Fruit fly (Drosophila melanogaster) whole organism, pupa: ENCODE data around the gene Rph.

Source experiments
- CG10348 ChIP-seq: fragments of 200-800 bp; sonication (Bioruptor generic); IDR thresholded peaks from 2 replicates; pipeline ENCODE4 v1.3.6; 2022; ENCODE audit warnings: missing biosample characterization, missing genetic modification characterization
- CG12605 ChIP-seq: fragments of 200-800 bp; sonication (Bioruptor generic); IDR thresholded peaks from 2 replicates; pipeline ENCODE4 v1.3.6; 2022; ENCODE audit warnings: missing biosample characterization, missing genetic modification characterization
- CG13204 ChIP-seq: fragments of 200-800 bp; sonication (Bioruptor generic); optimal IDR thresholded peaks from 2 replicates; lab custom pipeline; 2018; ENCODE audit warnings: missing biosample characterization, mild to moderate bottlenecking, missing genetic modification characterization, moderate library complexity
- CG14655 ChIP-seq: fragments of 200-800 bp; sonication (Bioruptor generic); optimal IDR thresholded peaks from 3 replicates; lab custom pipeline; 2017; ENCODE audit warnings: mild to moderate bottlenecking, missing biosample characterization, missing genetic modification reagents, missing genetic modification characterization
- CG15710 ChIP-seq: fragments of 200-800 bp; sonication (Bioruptor generic); optimal IDR thresholded peaks from 2 replicates; lab custom pipeline; 2018; ENCODE audit warnings: missing biosample characterization, mild to moderate bottlenecking, missing genetic modification characterization, moderate library complexity
- CG17806 ChIP-seq: fragments of 200-800 bp; sonication (Bioruptor generic); optimal IDR thresholded peaks from 2 replicates; lab custom pipeline; 2018; ENCODE audit warnings: missing biosample characterization, mild to moderate bottlenecking, missing genetic modification characterization, moderate library complexity
- CG32121 ChIP-seq: fragments of 200-800 bp; sonication (Bioruptor generic); IDR thresholded peaks from 2 replicates; pipeline ENCODE4 v1.3.6; 2022; ENCODE audit warnings: missing biosample characterization, missing genetic modification characterization
- CG34367 ChIP-seq: fragments of 200-800 bp; sonication (Bioruptor generic); optimal IDR thresholded peaks from 2 replicates; lab custom pipeline; 2018; ENCODE audit warnings: missing biosample characterization, mild to moderate bottlenecking, missing genetic modification characterization
- CG4496 ChIP-seq: fragments of 200-800 bp; sonication (Bioruptor generic); IDR thresholded peaks from 3 replicates; pipeline ENCODE4 v1.3.6; 2022; ENCODE audit warnings: missing biosample characterization, missing genetic modification characterization
- CG8159 ChIP-seq: fragments of 200-800 bp; sonication (Bioruptor generic); optimal IDR thresholded peaks from 3 replicates; lab custom pipeline; 2018; ENCODE audit warnings: missing biosample characterization, mild to moderate bottlenecking, missing genetic modification characterization, moderate library complexity
- CG8301 ChIP-seq: fragments of 200-800 bp; sonication (Bioruptor generic); optimal IDR thresholded peaks from 2 replicates; lab custom pipeline; 2018; ENCODE audit warnings: missing biosample characterization, mild to moderate bottlenecking, missing genetic modification characterization
- CG9948 ChIP-seq: fragments of 200-800 bp; sonication (Bioruptor generic); optimal IDR thresholded peaks from 2 replicates; lab custom pipeline; 2018; ENCODE audit warnings: missing biosample characterization, mild to moderate bottlenecking, missing genetic modification characterization, moderate library complexity
- D1 ChIP-seq: fragments of 200-800 bp; sonication (Bioruptor generic); optimal IDR thresholded peaks from 2 replicates; lab custom pipeline; 2018; ENCODE audit warnings: missing biosample characterization, mild to moderate bottlenecking, missing genetic modification characterization, moderate library complexity
- EcR ChIP-seq: fragments of 200-800 bp; sonication (Bioruptor generic); optimal IDR thresholded peaks from 3 replicates; lab custom pipeline; 2019; ENCODE audit warnings: missing biosample characterization, missing genetic modification characterization, mild to moderate bottlenecking, moderate library complexity, missing genetic modification reagents
- Ets98B ChIP-seq: fragments of 200-800 bp; sonication (Bioruptor generic); IDR thresholded peaks from 2 replicates; pipeline ENCODE4 v1.3.6; 2022; ENCODE audit warnings: missing biosample characterization, missing genetic modification characterization
- Pif1A ChIP-seq: fragments of 200-800 bp; sonication (Bioruptor generic); optimal IDR thresholded peaks from 3 replicates; lab custom pipeline; 2016; ENCODE audit warnings: missing biosample characterization, missing genetic modification characterization
- Pif1B ChIP-seq: fragments of 200-800 bp; sonication (Bioruptor generic); optimal IDR thresholded peaks from 3 replicates; lab custom pipeline; 2016; ENCODE audit warnings: missing biosample characterization, missing genetic modification characterization
- Snoo ChIP-seq: fragments of 200-800 bp; sonication (Bioruptor generic); optimal IDR thresholded peaks from 3 replicates; lab custom pipeline; 2017; ENCODE audit warnings: missing biosample characterization, mild to moderate bottlenecking, missing genetic modification characterization, inconsistent platforms
- fd96Ca ChIP-seq: fragments of 200-800 bp; sonication (Bioruptor generic); IDR thresholded peaks from 3 replicates; pipeline ENCODE4 v1.3.6; 2022; ENCODE audit warnings: missing biosample characterization, missing genetic modification characterization
- gl ChIP-seq: fragments of 200-800 bp; sonication (Bioruptor generic); optimal IDR thresholded peaks from 2 replicates; lab custom pipeline; 2018; ENCODE audit warnings: missing biosample characterization, mild to moderate bottlenecking, missing genetic modification characterization
- rn ChIP-seq: fragments of 200-800 bp; sonication (Bioruptor generic); IDR thresholded peaks from 2 replicates; pipeline ENCODE4 v1.3.6; 2022; ENCODE audit warnings: missing biosample characterization, missing genetic modification characterization

Gene Rph

DNA sequence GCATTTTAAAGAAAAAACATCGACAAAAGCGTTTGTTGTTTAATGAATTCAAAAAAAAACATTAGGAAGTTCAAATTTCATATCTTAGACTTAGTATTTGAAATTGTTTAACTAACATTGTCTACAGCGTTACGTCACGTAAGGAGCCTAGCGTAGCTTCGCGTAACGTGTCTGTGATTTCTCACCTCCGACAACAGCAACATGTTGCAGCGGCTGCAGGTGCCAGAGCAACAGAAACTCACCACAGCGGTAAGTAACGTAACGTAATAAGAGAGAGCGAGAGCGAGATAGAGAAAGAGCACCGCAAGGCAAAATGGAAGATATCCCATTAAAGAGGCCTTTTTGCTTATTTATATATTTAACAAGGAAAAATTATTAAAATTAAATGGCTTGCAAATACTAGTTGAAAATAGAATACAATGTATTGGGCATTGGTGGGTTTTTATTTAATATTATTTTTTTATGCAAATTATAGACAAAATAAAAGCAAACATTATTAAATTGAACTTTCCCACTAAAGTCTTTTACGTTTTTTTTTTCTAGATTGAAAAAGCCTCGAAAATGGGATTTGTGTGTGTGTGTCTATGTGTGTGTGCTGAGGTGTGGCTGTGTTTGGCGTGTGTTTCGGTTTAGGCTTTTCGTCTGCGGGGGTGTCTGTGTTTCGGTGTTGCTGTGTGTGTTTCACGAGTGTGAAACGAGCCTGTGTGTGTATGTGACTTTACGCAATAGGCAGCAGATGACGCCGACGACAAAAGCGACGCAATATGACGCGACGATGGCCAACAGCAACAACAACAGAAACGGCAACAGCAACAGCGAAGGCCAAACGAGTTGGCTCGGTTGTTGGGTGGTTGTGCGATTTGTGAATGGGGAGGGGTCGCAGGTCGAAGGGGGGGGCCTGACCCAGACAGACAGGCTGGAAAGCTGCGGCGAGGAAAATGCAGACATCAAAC lies 27.3 kb downstream of the Rph start:
- 0 out of 2 replicates have a peak, but pooled peaks have one; percentile 15 for TF ChIP-seq CG32121
- TF ChIP-seq rn (GFP tag; lab: Robert Waterston, UW): no peak

DNA sequence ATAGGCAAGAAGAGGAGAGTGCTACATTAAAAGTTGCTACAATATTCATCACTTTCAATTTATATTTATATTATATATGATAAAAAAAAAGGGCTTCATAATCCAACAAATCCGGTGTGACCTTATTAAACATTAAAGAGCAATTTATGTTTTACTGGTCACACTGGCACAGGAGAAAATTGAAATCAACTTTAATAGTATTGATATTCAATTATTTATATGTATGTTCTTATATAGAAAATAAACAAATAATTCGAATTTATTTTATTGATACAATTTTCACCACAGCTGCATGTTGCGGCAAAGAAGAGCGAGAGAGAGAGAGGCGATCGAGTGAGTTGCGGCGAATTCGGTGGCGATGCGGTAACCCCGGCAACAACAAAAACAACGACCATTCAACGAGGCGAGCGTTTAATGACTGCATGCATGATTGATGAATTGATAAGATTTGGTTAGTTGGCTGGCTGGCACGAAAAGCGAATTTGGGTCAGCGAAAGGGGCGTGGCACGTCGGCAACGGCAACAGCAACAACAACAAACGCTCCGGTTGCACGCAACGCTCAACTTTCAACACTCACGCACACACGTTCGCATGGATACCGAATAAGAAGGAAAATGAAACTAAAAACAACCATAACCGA lies 28.1 kb downstream of the Rph start:
- TF ChIP-seq Ets98B (GFP tag; lab: Robert Waterston, UW): no peak

DNA sequence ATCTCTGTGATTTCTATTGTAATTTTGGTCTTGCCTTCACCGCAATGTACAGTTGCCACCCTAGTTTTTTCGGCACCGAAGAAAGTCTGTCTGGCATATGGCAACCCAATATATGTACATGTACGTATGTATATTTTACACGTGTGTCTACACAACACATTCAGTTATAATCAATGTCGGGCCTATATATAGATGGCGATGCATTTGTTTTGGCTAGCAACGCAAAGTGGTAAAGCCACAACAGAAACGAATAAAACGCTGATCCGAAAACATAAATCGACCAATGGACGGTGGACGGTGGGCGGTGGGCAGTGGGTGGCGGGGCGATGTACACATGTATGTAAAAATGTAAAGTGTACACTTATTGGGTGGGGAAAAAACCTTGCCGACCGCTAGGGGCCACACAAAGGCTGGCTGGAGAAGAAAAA lies 28.9 kb downstream of the Rph start:
- TF ChIP-seq CG34367 (tag; lab: Kevin White, UChicago) (no peak), CG13204 (GFP tag; lab: Kevin White, UChicago) (no peak), CG14655 (no peak), D1 (tag; lab: Kevin White, UChicago) (no peak), CG8301 (no peak), CG8159 (no peak), CG9948 (tag; lab: Kevin White, UChicago) (no peak), EcR (GFP tag; lab: Kevin White, UChicago) (no peak), fd96Ca (GFP tag; lab: Robert Waterston, UW) (no peak), gl (tag; lab: Kevin White, UChicago) (no peak), CG10348 (no peak), CG15710 (no peak), CG17806 (tag; lab: Kevin White, UChicago) (no peak), Snoo (tag; lab: Kevin White, UChicago) (no peak)

DNA sequence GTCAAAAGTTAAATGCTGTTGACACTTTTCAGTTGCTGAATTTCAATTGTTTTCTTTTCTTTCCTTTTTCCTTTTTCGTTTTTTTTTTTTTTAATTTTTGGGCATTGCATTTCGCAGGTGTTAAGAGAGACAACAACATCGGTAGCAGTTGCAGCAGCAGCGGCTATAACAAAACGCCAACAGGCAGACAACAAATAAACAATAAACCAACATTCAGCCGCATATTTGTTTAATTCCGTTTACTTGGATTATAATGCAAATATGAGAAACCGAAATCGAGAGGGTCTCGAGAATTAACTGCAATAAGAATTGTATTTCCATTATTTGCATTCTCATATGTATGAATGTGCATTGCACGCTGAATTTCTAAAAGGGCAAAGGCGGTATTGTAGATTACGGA lies 29.4 kb downstream of the Rph start:
- TF ChIP-seq CG15710 (no peak), Pif1A (no peak), CG17806 (tag; lab: Kevin White, UChicago) (no peak), Snoo (tag; lab: Kevin White, UChicago) (peak; percentile 50)
- TF ChIP-seq, all 21 proteins: peak for 1

DNA sequence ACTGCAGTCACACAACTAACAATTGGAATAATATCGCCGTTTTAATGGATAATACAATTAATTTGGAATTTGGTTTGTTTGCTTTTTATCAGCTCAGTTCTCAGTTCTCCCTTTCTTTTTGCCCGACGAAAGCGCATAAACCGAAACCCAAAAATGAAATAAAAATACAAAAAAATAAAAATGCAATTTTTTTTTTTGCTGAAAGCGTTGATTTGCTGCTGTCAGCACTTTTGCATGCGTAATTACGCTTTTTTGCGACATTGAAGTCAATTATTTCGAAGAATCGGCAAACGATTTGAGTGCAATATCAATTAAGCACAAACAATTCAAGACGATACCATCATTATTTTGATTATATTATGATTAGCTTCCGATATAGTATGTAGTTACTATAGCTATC lies 30.1 kb downstream of the Rph start:
- TF ChIP-seq gl (tag; lab: Kevin White, UChicago): no peak
- TF ChIP-seq CG8301: no peak
- no peak for TF ChIP-seq CG4496 (GFP tag; lab: Robert Waterston, UW)
- TF ChIP-seq Pif1B (GFP tag; lab: Kevin White, UChicago): no peak
- TF ChIP-seq CG17806 (tag; lab: Kevin White, UChicago): no peak
- TF ChIP-seq CG34367 (tag; lab: Kevin White, UChicago): no peak
- TF ChIP-seq CG10348: no peak
- TF ChIP-seq CG9948 (tag; lab: Kevin White, UChicago): no peak
- no peak for TF ChIP-seq rn (GFP tag; lab: Robert Waterston, UW)
- TF ChIP-seq CG14655: no peak
- TF ChIP-seq Snoo (tag; lab: Kevin White, UChicago): no peak
- TF ChIP-seq CG12605 (GFP tag; lab: Robert Waterston, UW): no peak
- TF ChIP-seq CG15710: no peak
- no peak for TF ChIP-seq EcR (GFP tag; lab: Kevin White, UChicago)
- no peak for TF ChIP-seq fd96Ca (GFP tag; lab: Robert Waterston, UW)
- no peak for TF ChIP-seq CG8159
- no peak for TF ChIP-seq CG13204 (GFP tag; lab: Kevin White, UChicago)
- TF ChIP-seq CG32121: no peak

DNA sequence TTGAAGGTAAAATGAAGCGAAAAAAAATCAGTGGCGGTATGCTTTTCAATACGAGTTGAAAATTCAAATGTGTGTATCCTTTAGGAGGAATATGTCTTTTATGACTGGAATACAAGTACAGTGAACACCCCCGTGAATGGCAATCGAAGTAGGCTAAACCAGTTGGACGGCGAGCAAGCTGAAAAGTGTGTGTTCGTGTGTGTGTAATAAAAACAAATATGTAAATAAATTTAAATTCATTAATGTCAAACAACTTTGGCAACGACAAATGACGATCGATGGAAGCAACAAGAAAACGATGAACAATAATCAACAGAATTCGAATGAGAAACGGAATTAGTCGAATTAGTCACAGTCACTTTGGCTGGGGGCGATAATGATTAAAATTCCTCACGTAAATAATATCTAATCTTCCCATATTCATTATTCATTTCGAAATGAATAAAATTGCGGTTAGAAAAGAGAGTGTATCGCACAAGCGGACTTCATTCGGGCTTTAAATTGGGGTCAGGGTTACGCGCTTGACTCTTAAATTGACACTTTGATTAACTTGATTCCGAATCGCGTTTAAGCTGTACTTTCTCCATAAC lies 31.3 kb downstream of the Rph start:
- no peak for TF ChIP-seq CG8301
- no peak for TF ChIP-seq EcR (GFP tag; lab: Kevin White, UChicago)
- no peak for TF ChIP-seq Snoo (tag; lab: Kevin White, UChicago)
- TF ChIP-seq gl (tag; lab: Kevin White, UChicago): no peak
- TF ChIP-seq D1 (tag; lab: Kevin White, UChicago): no peak
- TF ChIP-seq CG17806 (tag; lab: Kevin White, UChicago): no peak
- TF ChIP-seq rn (GFP tag; lab: Robert Waterston, UW): no peak
- no peak for TF ChIP-seq CG34367 (tag; lab: Kevin White, UChicago)
- no peak for TF ChIP-seq CG15710
- TF ChIP-seq Ets98B (GFP tag; lab: Robert Waterston, UW): no peak
- TF ChIP-seq Pif1A: no peak
- TF ChIP-seq CG10348: no peak
- no peak for TF ChIP-seq CG9948 (tag; lab: Kevin White, UChicago)
- TF ChIP-seq CG8159: no peak
- no peak for TF ChIP-seq Pif1B (GFP tag; lab: Kevin White, UChicago)
- TF ChIP-seq CG13204 (GFP tag; lab: Kevin White, UChicago): no peak
- TF ChIP-seq CG32121: no peak
- TF ChIP-seq fd96Ca (GFP tag; lab: Robert Waterston, UW): no peak
